Fruit fly (Drosophila melanogaster) S2 (cell line): Measurements from ENCODE around the gene Atpalpha.
A peak's percentile ranks its signal among the peaks of the same experiment; 100 is the strongest.

Experiments
- CG8478 ChIP-seq: fragments of >200 bp; optimal IDR thresholded peaks from 2 replicates; lab custom pipeline; 2018
- CTCF ChIP-seq, 2 experiments: fragments of >200 bp; optimal IDR thresholded peaks; 2 replicates each; lab custom pipeline; 2018

The Atpalpha gene

dm6 chr3R:20952423-20953013, 4.0 kb downstream of the Atpalpha start:
- TF ChIP-seq CTCF (optimal IDR thresholded peaks at IDR 0.05; lab: Kevin White, UChicago) (no peak), CG8478 (lab: Kevin White, UChicago) (no peak)

dm6 chr3R:20954531-20954930, 6.0 kb downstream of the Atpalpha start:
- TF ChIP-seq CTCF (optimal IDR thresholded peaks at IDR 0.05; lab: Kevin White, UChicago) (no peak), CG8478 (lab: Kevin White, UChicago) (no peak)

DNA sequence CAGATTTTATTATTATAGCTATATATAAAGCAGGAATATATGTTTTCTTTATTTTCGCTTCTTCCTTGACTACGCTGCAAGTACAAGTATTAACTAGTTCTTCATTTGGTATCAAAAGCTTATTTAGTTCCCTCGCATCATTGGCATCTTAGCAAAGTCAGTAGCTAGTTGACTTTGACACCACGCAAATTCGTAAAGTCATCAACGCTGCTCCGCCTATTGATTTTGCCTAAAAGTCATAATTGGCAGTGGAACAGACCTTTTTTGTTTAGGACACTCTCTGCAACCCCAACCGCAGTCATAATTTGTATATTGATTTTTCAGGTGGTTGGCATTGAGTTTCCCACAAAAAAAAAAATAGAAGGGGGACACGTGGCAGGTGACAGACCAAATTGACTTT, 6.6 kb downstream of the Atpalpha start:
- TF ChIP-seq CG8478 (lab: Kevin White, UChicago) (no peak), CTCF (optimal IDR thresholded peaks at IDR 0.05; lab: Kevin White, UChicago) (no peak)

- TF ChIP-seq CG8478 (lab: Kevin White, UChicago) (no peak), CTCF (optimal IDR thresholded peaks at IDR 0.05; lab: Kevin White, UChicago) (no peak)
Measured at dm6 chr3R:20955932-20956636, 7.6 kb downstream of the Atpalpha start.

dm6 chr3R:20956875-20957874, 8.7 kb downstream of the Atpalpha start:
- TF ChIP-seq CG8478 (lab: Kevin White, UChicago) (no peak), CTCF (optimal IDR thresholded peaks at IDR 0.05; lab: Kevin White, UChicago) (no peak)

DNA sequence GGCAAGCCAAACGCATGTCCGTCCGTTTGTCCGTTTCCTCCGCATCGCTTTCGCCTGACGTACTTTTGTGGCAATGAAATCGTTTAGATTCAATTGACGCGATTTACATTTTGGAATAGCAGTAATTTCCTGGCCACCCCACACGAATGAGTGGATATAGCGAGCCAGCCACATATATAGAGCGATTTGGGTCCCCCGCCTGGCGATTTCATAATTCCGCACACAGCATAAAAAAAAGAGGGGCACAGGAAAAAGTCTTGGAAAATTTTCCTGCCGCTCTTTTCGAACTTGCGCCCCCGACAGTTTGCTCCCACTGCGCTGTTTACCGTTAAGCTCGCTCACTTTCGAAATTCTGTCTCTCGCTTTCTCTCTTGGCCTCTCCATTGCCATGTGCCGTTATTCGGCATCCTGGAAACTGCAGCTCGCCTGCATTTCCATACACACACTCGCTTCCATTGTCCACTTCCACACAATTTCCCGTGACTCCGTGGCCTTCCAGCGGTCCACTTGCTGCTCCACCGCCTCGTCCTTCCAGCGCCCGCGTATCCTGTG, 10.2 kb downstream of the Atpalpha start:
- TF ChIP-seq CTCF (optimal IDR thresholded peaks at IDR 0.05; lab: Kevin White, UChicago) = no peak
- no peak for TF ChIP-seq CG8478 (lab: Kevin White, UChicago)

DNA sequence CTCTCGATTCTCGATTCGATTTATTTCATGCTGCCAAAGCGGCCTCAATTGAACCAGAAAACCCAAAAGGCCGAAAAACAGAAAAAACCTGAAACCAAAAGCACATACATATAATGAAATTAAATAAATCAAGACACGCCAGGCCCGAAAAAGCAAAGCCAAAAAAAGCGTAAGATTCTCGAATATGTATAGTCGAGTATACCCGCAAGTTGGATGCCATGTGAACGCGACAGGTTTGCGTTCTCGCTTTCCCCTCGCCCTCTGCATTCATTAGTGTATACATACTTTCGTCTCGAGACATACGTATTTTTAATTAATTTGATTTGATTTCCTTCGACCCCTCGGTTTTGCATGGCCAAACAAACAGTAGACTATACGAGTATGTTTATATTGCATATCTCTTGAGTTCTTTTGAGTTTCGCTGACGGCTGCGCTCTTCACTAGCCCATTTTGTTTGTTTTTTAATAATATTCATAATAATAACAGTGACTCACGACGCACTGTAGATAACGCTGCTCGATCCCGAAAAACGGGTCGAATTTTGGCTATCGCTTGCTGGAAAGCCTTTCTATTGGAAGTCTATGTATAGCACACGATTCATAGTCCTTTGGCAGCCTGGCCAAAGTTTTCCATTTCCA, 12.5 kb downstream of the Atpalpha start:
- no peak for TF ChIP-seq CG8478 (lab: Kevin White, UChicago)
- TF ChIP-seq CTCF (optimal IDR thresholded peaks at IDR 0.05; lab: Kevin White, UChicago) = no peak

DNA sequence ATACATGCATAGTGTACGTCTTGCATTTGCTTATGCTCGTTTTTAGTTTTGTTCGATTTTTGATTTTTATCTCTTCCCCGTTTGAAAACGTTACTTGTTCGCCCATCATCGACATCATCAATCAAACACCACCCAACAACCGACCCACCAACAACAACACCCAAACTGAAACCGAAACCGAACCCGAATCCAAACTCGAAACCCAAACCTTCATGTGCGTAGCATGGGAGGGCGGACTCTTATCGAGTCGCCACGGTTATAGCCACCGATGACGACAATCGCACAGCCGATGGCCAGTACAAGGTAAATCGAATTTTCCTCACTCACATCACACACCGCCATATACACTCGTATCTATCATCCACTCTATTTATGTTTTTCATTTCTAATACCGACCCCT, 13.5 kb downstream of the Atpalpha start:
- TF ChIP-seq CTCF (optimal IDR thresholded peaks at IDR 0.05; lab: Kevin White, UChicago) (no peak), CG8478 (lab: Kevin White, UChicago) (no peak)

dm6 chr3R:20962965-20963364, 14.5 kb downstream of the Atpalpha start:
- TF ChIP-seq CTCF (optimal IDR thresholded peaks at IDR 0.05; lab: Kevin White, UChicago) = no peak
- no peak for TF ChIP-seq CG8478 (lab: Kevin White, UChicago)

- no peak for TF ChIP-seq CG8478 (lab: Kevin White, UChicago)
- TF ChIP-seq CTCF (optimal IDR thresholded peaks at IDR 0.05; lab: Kevin White, UChicago) = no peak
Measured at dm6 chr3R:20976649-20977048, 28.1 kb downstream of the Atpalpha start.

DNA sequence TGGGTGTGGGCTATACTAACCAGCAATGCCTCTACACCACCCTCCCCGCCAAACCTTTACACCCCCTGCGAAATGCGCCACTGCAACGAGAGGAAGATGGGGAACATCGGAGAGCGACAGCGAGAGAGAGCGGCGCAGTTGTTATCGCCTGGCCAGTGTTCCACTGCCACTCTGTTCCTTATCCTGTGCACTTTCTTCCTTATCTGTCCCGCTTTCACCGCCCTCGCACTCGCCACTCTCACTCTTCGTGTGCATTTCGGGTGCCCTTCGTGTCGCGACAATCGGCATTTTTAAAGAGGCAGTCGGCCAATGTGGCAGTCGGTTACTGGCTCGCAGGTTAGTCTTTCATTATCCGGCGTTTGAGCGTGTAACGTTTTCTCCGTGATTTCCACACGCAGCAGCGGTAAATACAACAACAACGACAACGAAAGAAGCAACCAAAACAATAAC, 29.4 kb downstream of the Atpalpha start, which contains the start of gene Calx:
Gene Calx (plus strand): TSS at position 338 of the 450 bp plus-strand sequence.
- TF ChIP-seq CG8478 (lab: Kevin White, UChicago) = no peak
- no peak for TF ChIP-seq CTCF (optimal IDR thresholded peaks at IDR 0.05; lab: Kevin White, UChicago)

dm6 chr3R:20984087-20984486, 35.6 kb downstream of the Atpalpha start:
- TF ChIP-seq CG8478 (lab: Kevin White, UChicago) (no peak), CTCF (optimal IDR thresholded peaks at IDR 0.05; lab: Kevin White, UChicago) (peak; percentile 80 to 82)

DNA sequence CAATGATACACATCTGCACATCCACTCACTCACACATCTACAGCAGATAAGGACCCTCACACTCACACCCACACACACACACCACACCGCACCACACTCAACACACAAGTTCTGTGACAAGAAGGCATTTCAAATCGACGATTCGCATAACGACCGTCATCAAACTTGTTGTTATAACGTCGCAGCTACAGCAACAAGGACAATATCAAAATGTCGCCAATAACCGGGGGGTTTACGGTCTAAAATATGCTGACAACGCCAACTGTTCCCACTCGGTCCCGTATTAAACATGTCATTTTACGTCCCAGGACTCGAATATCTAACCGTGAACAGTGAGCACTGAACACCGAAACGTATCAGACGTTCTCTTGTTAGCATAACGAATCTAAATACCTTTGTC, 36.4 kb downstream of the Atpalpha start:
- TF ChIP-seq CTCF (optimal IDR thresholded peaks at IDR 0.05; lab: Kevin White, UChicago) (no peak), CG8478 (lab: Kevin White, UChicago) (no peak)

dm6 chr3R:20985592-20985991, 37.1 kb downstream of the Atpalpha start:
- TF ChIP-seq CTCF (optimal IDR thresholded peaks at IDR 0.05; lab: Kevin White, UChicago) = no peak
- TF ChIP-seq CG8478 (lab: Kevin White, UChicago) = no peak
